Worm (Caenorhabditis elegans) whole organism, L4/young adult: Measurements from ENCODE around the gene Y48B6A.5.

Experiments
- W03F9.2 ChIP-seq: fragments of 150-350 bp; optimal IDR thresholded peaks from 2 replicates; lab custom pipeline; 2014; ENCODE audit warnings: missing biosample characterization, missing genetic modification characterization
- dao-5 ChIP-seq: sonication (generic microtip); optimal IDR thresholded peaks from 2 replicates; lab custom pipeline; 2016; ENCODE audit warnings: missing genotype, missing genetic modification characterization, moderate library complexity, missing compliant biosample characterization
- him-1 ChIP-seq: sonication (generic microtip); optimal IDR thresholded peaks from 2 replicates; lab custom pipeline; 2016; ENCODE audit warnings: missing genotype, missing genetic modification reagents, missing genetic modification characterization, missing compliant biosample characterization

Gene Y48B6A.5

ce11 chrII:14129191-14129590 is 45.8 kb downstream of the Y48B6A.5 start:
- no peak for TF ChIP-seq dao-5 (tag; lab: Kevin White, UChicago)
- no peak for TF ChIP-seq him-1
- TF ChIP-seq W03F9.2 (tag; lab: Kevin White, UChicago) = no peak

- no peak for TF ChIP-seq dao-5 (tag; lab: Kevin White, UChicago)
- no peak for TF ChIP-seq him-1
- no peak for TF ChIP-seq W03F9.2 (tag; lab: Kevin White, UChicago)
Observed at ce11 chrII:14126841-14127240, 48.2 kb downstream of the Y48B6A.5 start, which contains the start of gene K09E4.3. TSS of gene K09E4.3 (minus strand) at chrII:14126941.
